Worm (Caenorhabditis elegans): ENCODE data around the gene sdz-16.

sdz-16 gene

DNA sequence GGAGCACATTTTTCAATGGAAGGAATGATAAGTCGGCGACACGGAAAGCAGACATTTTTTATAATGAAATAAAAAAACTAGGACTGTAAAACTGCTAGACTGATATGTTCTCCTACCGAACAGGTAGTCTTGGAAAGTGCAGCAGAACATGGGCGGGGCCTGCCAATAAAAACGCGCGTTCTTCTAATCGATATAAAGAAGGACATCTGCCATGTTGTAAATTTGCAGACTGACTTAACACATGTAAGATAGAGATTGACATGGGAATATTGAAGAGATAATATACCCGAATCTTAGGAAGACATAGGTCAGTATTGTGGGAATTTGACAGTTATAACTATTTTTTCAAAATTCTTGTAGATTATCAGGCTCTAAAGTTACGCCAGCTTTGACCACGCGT, at the start of gene sdz-16:
Gene sdz-16, minus strand, starts transcription at position 101 of the 400 bp plus-strand sequence.
- TF ChIP-seq T22C8.4 (GFP tag; IDR thresholded peaks at IDR 0.05) (no peak), med-1 (GFP tag; optimal IDR thresholded peaks at IDR 0.05; ENCODE audit: insufficient read depth) (no peak), ztf-29 (GFP tag; IDR thresholded peaks at IDR 0.05) (no peak), ref-1 (GFP tag; conservative IDR thresholded peaks at IDR 0.05) (no peak), cog-1 (tag; optimal IDR thresholded peaks at IDR 0.05) (no peak), tab-1 (GFP tag; IDR thresholded peaks at IDR 0.05) (no peak), flt-1 (GFP tag; IDR thresholded peaks at IDR 0.05) (no peak), ztf-23 (GFP tag; IDR thresholded peaks at IDR 0.05) (no peak), klf-2 (GFP tag; conservative IDR thresholded peaks at IDR 0.05) (no peak)

DNA sequence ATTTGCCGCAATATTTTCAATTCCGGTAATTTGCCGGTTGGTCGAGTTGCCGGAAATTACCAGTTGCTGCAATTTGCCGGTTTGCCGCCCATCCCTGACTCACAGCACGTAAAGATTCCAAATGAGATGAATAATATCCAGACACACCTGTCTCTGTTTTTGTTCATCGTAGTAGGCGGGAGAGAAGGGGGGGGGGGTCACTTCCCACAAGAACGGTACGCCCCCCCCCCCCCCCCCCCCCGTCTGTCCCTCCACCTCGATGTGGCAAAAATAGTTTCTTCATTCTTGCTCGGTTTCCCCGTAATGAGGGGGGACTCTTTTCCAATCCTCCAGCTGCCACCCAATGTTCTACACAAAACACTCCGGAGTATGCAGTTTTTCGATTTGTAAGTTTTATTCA, 49.4 kb upstream of the sdz-16 start, which contains the start of gene fbxb-7:
Gene fbxb-7, plus strand, starts transcription at position 267 of the 400 bp plus-strand sequence.
- TF ChIP-seq flt-1 (GFP tag; IDR thresholded peaks at IDR 0.05) = no peak
- no peak for TF ChIP-seq ztf-23 (GFP tag; IDR thresholded peaks at IDR 0.05)
- no peak for TF ChIP-seq ref-1 (GFP tag; conservative IDR thresholded peaks at IDR 0.05)
- no peak for TF ChIP-seq klf-2 (GFP tag; conservative IDR thresholded peaks at IDR 0.05)
- no peak for TF ChIP-seq med-1 (GFP tag; optimal IDR thresholded peaks at IDR 0.05; ENCODE audit: insufficient read depth)
- no peak for TF ChIP-seq cog-1 (tag; optimal IDR thresholded peaks at IDR 0.05)
- TF ChIP-seq T22C8.4 (GFP tag; IDR thresholded peaks at IDR 0.05) = no peak
- TF ChIP-seq ztf-29 (GFP tag; IDR thresholded peaks at IDR 0.05) = no peak
- no peak for TF ChIP-seq tab-1 (GFP tag; IDR thresholded peaks at IDR 0.05)

DNA sequence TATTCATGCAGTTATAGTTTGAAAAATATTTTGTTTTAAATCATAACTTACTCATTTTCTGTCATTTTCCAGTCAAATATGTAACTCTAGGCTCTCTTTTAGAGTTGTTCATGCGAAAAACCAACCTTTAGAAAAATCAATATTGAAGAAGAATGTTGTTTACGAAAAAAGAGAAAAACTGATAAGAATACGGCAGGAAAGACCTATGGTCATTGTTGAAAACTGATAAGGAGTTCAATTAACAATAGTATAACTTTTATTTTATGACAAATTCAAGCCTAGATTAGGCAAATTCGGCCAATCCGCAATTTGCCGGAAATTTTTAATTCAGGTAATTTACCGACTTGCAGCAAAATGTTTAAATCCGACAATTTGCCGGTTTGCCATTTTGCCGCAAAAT, 48.9 kb upstream of the sdz-16 start, which contains the start of gene Y20C6A.1:
Gene Y20C6A.1, minus strand, starts transcription at position 107 of the 400 bp plus-strand sequence.
- TF ChIP-seq ztf-29 (GFP tag; IDR thresholded peaks at IDR 0.05) (no peak), flt-1 (GFP tag; IDR thresholded peaks at IDR 0.05) (no peak)

ce11 chrV:17352827-17353373, 25.1 kb upstream of the sdz-16 start, which contains the start of the genes fbxa-134 and F47H4.2:
Gene fbxa-134, minus strand, starts transcription at chrV:17352870.
Gene F47H4.2, plus strand, starts transcription at chrV:17353323.
- TF ChIP-seq klf-2 (GFP tag; conservative IDR thresholded peaks at IDR 0.05) (no peak), med-1 (GFP tag; optimal IDR thresholded peaks at IDR 0.05; ENCODE audit: insufficient read depth) (no peak), cog-1 (tag; optimal IDR thresholded peaks at IDR 0.05) (no peak), ztf-29 (GFP tag; IDR thresholded peaks at IDR 0.05) (no peak), ref-1 (GFP tag; conservative IDR thresholded peaks at IDR 0.05) (no peak), ztf-23 (GFP tag; IDR thresholded peaks at IDR 0.05) (no peak), tab-1 (GFP tag; IDR thresholded peaks at IDR 0.05) (no peak), flt-1 (GFP tag; IDR thresholded peaks at IDR 0.05) (no peak), T22C8.4 (GFP tag; IDR thresholded peaks at IDR 0.05) (no peak)

DNA sequence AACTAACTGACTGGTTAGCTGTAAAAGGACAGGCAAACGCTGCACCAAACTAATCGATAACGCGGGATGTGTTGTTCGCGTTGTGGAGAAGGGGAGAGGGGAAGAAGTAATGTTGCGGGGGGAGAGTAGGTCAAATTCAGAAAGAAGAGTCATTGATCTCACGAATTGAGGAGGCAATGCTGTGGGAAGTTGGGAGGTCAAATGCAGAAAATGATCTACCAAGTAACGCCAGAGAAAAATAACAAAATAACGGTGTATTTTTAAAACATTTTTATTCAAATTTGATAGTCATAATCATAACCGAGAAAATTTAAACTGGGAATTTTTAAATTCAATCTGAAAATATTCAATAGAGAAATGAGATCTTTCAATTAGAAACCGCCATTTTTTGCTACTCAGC, 22.3 kb upstream of the sdz-16 start, which contains the start of gene lsy-27:
Gene lsy-27, minus strand, starts transcription at position 101 of the 400 bp plus-strand sequence.
- TF ChIP-seq T22C8.4 (GFP tag; IDR thresholded peaks at IDR 0.05) = no peak
- no peak for TF ChIP-seq med-1 (GFP tag; optimal IDR thresholded peaks at IDR 0.05; ENCODE audit: insufficient read depth)
- TF ChIP-seq ref-1 (GFP tag; conservative IDR thresholded peaks at IDR 0.05) = no peak
- no peak for TF ChIP-seq ztf-29 (GFP tag; IDR thresholded peaks at IDR 0.05)
- TF ChIP-seq ztf-23 (GFP tag; IDR thresholded peaks at IDR 0.05) = no peak

- no peak for TF ChIP-seq tab-1 (GFP tag; IDR thresholded peaks at IDR 0.05)
- TF ChIP-seq cog-1 (tag; optimal IDR thresholded peaks at IDR 0.05) = no peak
- no peak for TF ChIP-seq flt-1 (GFP tag; IDR thresholded peaks at IDR 0.05)
- TF ChIP-seq ref-1 (GFP tag; conservative IDR thresholded peaks at IDR 0.05) = no peak
- no peak for TF ChIP-seq T22C8.4 (GFP tag; IDR thresholded peaks at IDR 0.05)
- TF ChIP-seq ztf-29 (GFP tag; IDR thresholded peaks at IDR 0.05) = no peak
- no peak for TF ChIP-seq med-1 (GFP tag; optimal IDR thresholded peaks at IDR 0.05; ENCODE audit: insufficient read depth)
- TF ChIP-seq klf-2 (GFP tag; conservative IDR thresholded peaks at IDR 0.05) = no peak
- TF ChIP-seq ztf-23 (GFP tag; IDR thresholded peaks at IDR 0.05) = no peak
These were observed 19.8 kb upstream of the sdz-16 start, which contains the start of gene skr-5 for ce11 chrV:17347602-17348001. Gene skr-5, plus strand, starts transcription at chrV:17347902.

DNA sequence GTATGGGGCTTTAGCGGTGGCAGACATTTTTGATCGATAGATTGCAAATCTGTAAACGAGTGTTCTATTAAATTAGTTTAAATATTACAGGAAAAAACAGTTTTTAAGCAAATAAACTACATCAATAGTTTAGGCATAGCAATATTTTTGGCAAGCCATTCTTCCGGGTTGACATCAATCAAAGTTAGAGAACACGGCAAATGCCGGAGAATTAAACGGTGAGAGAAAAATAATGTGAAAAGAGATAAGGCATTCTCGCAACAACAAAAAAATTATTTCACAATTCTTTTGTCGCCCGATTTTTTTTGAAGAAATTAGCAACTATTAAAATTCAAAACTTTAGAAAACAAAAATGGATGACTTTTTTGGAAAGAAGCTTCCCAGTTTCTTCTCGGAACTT, 17.1 kb upstream of the sdz-16 start, which contains the start of the genes fbxa-188 and fbxa-189:
Gene fbxa-188, minus strand, starts transcription at position 51 of the 400 bp plus-strand sequence.
Gene fbxa-189, plus strand, starts transcription at position 339 of the 400 bp plus-strand sequence.
- TF ChIP-seq T22C8.4 (GFP tag; IDR thresholded peaks at IDR 0.05) (no peak), flt-1 (GFP tag; IDR thresholded peaks at IDR 0.05) (no peak), ztf-29 (GFP tag; IDR thresholded peaks at IDR 0.05) (no peak), tab-1 (GFP tag; IDR thresholded peaks at IDR 0.05) (no peak), med-1 (GFP tag; optimal IDR thresholded peaks at IDR 0.05; ENCODE audit: insufficient read depth) (no peak), ref-1 (GFP tag; conservative IDR thresholded peaks at IDR 0.05) (no peak), cog-1 (tag; optimal IDR thresholded peaks at IDR 0.05) (no peak), ztf-23 (GFP tag; IDR thresholded peaks at IDR 0.05) (no peak)

- TF ChIP-seq ref-1 (GFP tag; conservative IDR thresholded peaks at IDR 0.05) (no peak), tab-1 (GFP tag; IDR thresholded peaks at IDR 0.05) (no peak), med-1 (GFP tag; optimal IDR thresholded peaks at IDR 0.05; ENCODE audit: insufficient read depth) (no peak), klf-2 (GFP tag; conservative IDR thresholded peaks at IDR 0.05) (no peak), flt-1 (GFP tag; IDR thresholded peaks at IDR 0.05) (no peak), T22C8.4 (GFP tag; IDR thresholded peaks at IDR 0.05) (no peak), ztf-29 (GFP tag; IDR thresholded peaks at IDR 0.05) (no peak), ztf-23 (GFP tag; IDR thresholded peaks at IDR 0.05) (no peak), cog-1 (tag; optimal IDR thresholded peaks at IDR 0.05) (no peak)
These were observed 11.6 kb upstream of the sdz-16 start for ce11 chrV:17339349-17339748.

- no peak for TF ChIP-seq flt-1 (GFP tag; IDR thresholded peaks at IDR 0.05)
- no peak for TF ChIP-seq med-1 (GFP tag; optimal IDR thresholded peaks at IDR 0.05; ENCODE audit: insufficient read depth)
- no peak for TF ChIP-seq T22C8.4 (GFP tag; IDR thresholded peaks at IDR 0.05)
- no peak for TF ChIP-seq ref-1 (GFP tag; conservative IDR thresholded peaks at IDR 0.05)
- no peak for TF ChIP-seq ztf-23 (GFP tag; IDR thresholded peaks at IDR 0.05)
- no peak for TF ChIP-seq klf-2 (GFP tag; conservative IDR thresholded peaks at IDR 0.05)
- TF ChIP-seq tab-1 (GFP tag; IDR thresholded peaks at IDR 0.05) = no peak
- TF ChIP-seq ztf-29 (GFP tag; IDR thresholded peaks at IDR 0.05) = no peak
- TF ChIP-seq cog-1 (tag; optimal IDR thresholded peaks at IDR 0.05) = no peak
These were observed 3.6 kb upstream of the sdz-16 start, which contains the start of gene fbxa-185 for ce11 chrV:17331340-17331739. Gene fbxa-185, plus strand, starts transcription at chrV:17331640.
